Fruit fly (Drosophila melanogaster): ENCODE measurements around the gene beg.
A peak's percentile ranks its signal among the peaks of the same experiment; 100 is the strongest.

beg gene

dm6 chr3L:17015663-17016575, 19.5 kb upstream of the beg start, which contains the start of the genes CG6664 and CG7728 (continued):
- TF ChIP-seq exex (tag; optimal IDR thresholded peaks at IDR 0.05) = no peak
- TF ChIP-seq nerfin-2 (GFP tag; IDR thresholded peaks at IDR 0.05; ENCODE audit: partially characterized antibody) = 0 out of 2 replicates have a peak, but pooled peaks have one; percentile 14
- no peak for TF ChIP-seq CG1024 (GFP tag; IDR thresholded peaks at IDR 0.05)
- TF ChIP-seq Max (GFP tag; optimal IDR thresholded peaks at IDR 0.05) = peak; percentile 46
- TF ChIP-seq ewg (GFP tag; optimal IDR thresholded peaks at IDR 0.05) = peak; percentile 9
- TF ChIP-seq ham (GFP tag; IDR thresholded peaks at IDR 0.05) = no peak
- no peak for TF ChIP-seq aop (GFP tag; IDR thresholded peaks at IDR 0.05)
- peak; percentile 74 for TF ChIP-seq sob (GFP tag; IDR thresholded peaks at IDR 0.05)
- TF ChIP-seq Mrtf (GFP tag; IDR thresholded peaks at IDR 0.05) = no peak; the same call in 2 of the 3 replicates
- peak; percentile 37; the same call in 1 of the 2 replicates for TF ChIP-seq CG32772 (GFP tag; IDR thresholded peaks at IDR 0.05)
- TF ChIP-seq phol (tag; optimal IDR thresholded peaks at IDR 0.05) = peak; percentile 58
- TF ChIP-seq hkb (optimal IDR thresholded peaks at IDR 0.05) = no peak
- TF ChIP-seq hkb (GFP tag; IDR thresholded peaks at IDR 0.05) = no peak
- no peak for TF ChIP-seq Usf (GFP tag; optimal IDR thresholded peaks at IDR 0.05)
- TF ChIP-seq CG13296 (GFP tag; optimal IDR thresholded peaks at IDR 0.05) = peak; percentile 36
- no peak for TF ChIP-seq org-1 (GFP tag; optimal IDR thresholded peaks at IDR 0.05)
- peak; percentile 79 for TF ChIP-seq Med (GFP tag)
- no peak for TF ChIP-seq sc (optimal IDR thresholded peaks at IDR 0.05)
- TF ChIP-seq sc (GFP tag; optimal IDR thresholded peaks at IDR 0.05) = peak; percentile 24
- 0 out of 3 replicates have a peak, but pooled peaks have one; percentile 33 for TF ChIP-seq otp (GFP tag; IDR thresholded peaks at IDR 0.05)
- TF ChIP-seq H15 (GFP tag; IDR thresholded peaks at IDR 0.05) = peak; percentile 30; the same call in 1 of the 3 replicates
- peak; percentile 35 for TF ChIP-seq vfl (GFP tag; optimal IDR thresholded peaks at IDR 0.05)
- TF ChIP-seq CG13775 (GFP tag; optimal IDR thresholded peaks at IDR 0.05) = peak; percentile 80
- peak; percentile 60 for TF ChIP-seq Xbp1 (GFP tag; optimal IDR thresholded peaks at IDR 0.05)
- no peak for TF ChIP-seq CG6654 (GFP tag; optimal IDR thresholded peaks at IDR 0.05)
- peak; percentile 38 for TF ChIP-seq bab2 (GFP tag; optimal IDR thresholded peaks at IDR 0.05)
- TF ChIP-seq CG7556 (GFP tag; optimal IDR thresholded peaks at IDR 0.05) = peak; percentile 55
- TF ChIP-seq CG15011 (GFP tag; optimal IDR thresholded peaks at IDR 0.05) = no peak
- no peak for TF ChIP-seq D19B (GFP tag; optimal IDR thresholded peaks at IDR 0.05)
- TF ChIP-seq CG31441 (GFP tag; IDR thresholded peaks at IDR 0.05) = peak; percentile 52; the same call in 1 of the 2 replicates
- no peak for TF ChIP-seq CG4404 (GFP tag; IDR thresholded peaks at IDR 0.05)
- no peak for TF ChIP-seq CG12071 (GFP tag; optimal IDR thresholded peaks at IDR 0.05)
- no peak for TF ChIP-seq btn (GFP tag; optimal IDR thresholded peaks at IDR 0.05)
- TF ChIP-seq Ptx1 (GFP tag; IDR thresholded peaks at IDR 0.05) = peak; percentile 60
- TF ChIP-seq CG30431 (GFP tag; optimal IDR thresholded peaks at IDR 0.05) = no peak
- TF ChIP-seq Hmx (GFP tag; optimal IDR thresholded peaks at IDR 0.05) = no peak
- TF ChIP-seq ATbp (GFP tag; optimal IDR thresholded peaks at IDR 0.05) = peak; percentile 39
- no peak for TF ChIP-seq Trl (optimal IDR thresholded peaks at IDR 0.05)
- TF ChIP-seq Trl (GFP tag; optimal IDR thresholded peaks at IDR 0.05) = no peak
- TF ChIP-seq Dp (GFP tag; optimal IDR thresholded peaks at IDR 0.05) = peak; percentile 47
- peak; percentile 46 to 50 for TF ChIP-seq dpn (GFP tag; optimal IDR thresholded peaks at IDR 0.05)
- peak; percentile 26; the same call in 1 of the 2 replicates for TF ChIP-seq ttk (GFP tag; IDR thresholded peaks at IDR 0.05)
- peak; percentile 51 for TF ChIP-seq pzg (GFP tag; optimal IDR thresholded peaks at IDR 0.05)
- 0 out of 2 replicates have a peak, but pooled peaks have one; percentile 27 for TF ChIP-seq sens-2 (GFP tag; IDR thresholded peaks at IDR 0.05)
- peak; percentile 86 for TF ChIP-seq CG9932 (GFP tag; IDR thresholded peaks at IDR 0.05)
- peak; percentile 60; the same call in 1 of the 2 replicates for TF ChIP-seq amos (GFP tag; IDR thresholded peaks at IDR 0.05; ENCODE audit: partially characterized antibody)
- no peak for TF ChIP-seq CG1832 (GFP tag; optimal IDR thresholded peaks at IDR 0.05)
- peak; percentile 80 for TF ChIP-seq BEAF-32 (GFP tag; optimal IDR thresholded peaks at IDR 0.05)
- peak; percentile 16 for TF ChIP-seq CG4424 (GFP tag; optimal IDR thresholded peaks at IDR 0.05)
- peak; percentile 35 for TF ChIP-seq CG12155 (GFP tag; optimal IDR thresholded peaks at IDR 0.05)

Data from whole organism, embryonic.